Fruit fly (Drosophila melanogaster) whole organism, embryonic: ENCODE data around the gene Or22c.

Experiments used
- Aef1 ChIP-seq: fragments of 200-800 bp; sonication (Bioruptor generic); IDR thresholded peaks from 3 replicates; pipeline ENCODE4 v1.3.6; 2022; ENCODE audit warnings: missing biosample characterization, missing genetic modification characterization
- Antp ChIP-seq: fragments of 200-800 bp; sonication (Bioruptor generic); optimal IDR thresholded peaks from 3 replicates; lab custom pipeline; 2016; ENCODE audit warnings: missing biosample characterization, missing genetic modification characterization
- B-H1 ChIP-seq: fragments of 200-800 bp; sonication (Bioruptor generic); IDR thresholded peaks from 3 replicates; pipeline ENCODE4 v1.3.6; 2022; ENCODE audit warnings: missing biosample characterization, missing genetic modification characterization
- Bdp1 ChIP-seq: fragments of 200-800 bp; sonication (Bioruptor generic); optimal IDR thresholded peaks from 3 replicates; lab custom pipeline; 2016; ENCODE audit warnings: missing biosample characterization, missing genetic modification characterization
- Blimp-1 ChIP-seq: fragments of 200-800 bp; sonication (Bioruptor generic); optimal IDR thresholded peaks from 3 replicates; lab custom pipeline; 2018; ENCODE audit warnings: missing biosample characterization, missing genetic modification characterization, mild to moderate bottlenecking, moderate library complexity, missing genetic modification reagents
- C15 ChIP-seq: fragments of 200-800 bp; sonication (Bioruptor generic); IDR thresholded peaks from 3 replicates; pipeline ENCODE4 v1.3.6; 2022; ENCODE audit warnings: missing biosample characterization, missing genetic modification characterization
- CG10979 ChIP-seq: fragments of 200-800 bp; sonication (Bioruptor generic); optimal IDR thresholded peaks from 2 replicates; lab custom pipeline; 2018; ENCODE audit warnings: missing biosample characterization, mild to moderate bottlenecking, missing genetic modification characterization, moderate library complexity
- CG11093 ChIP-seq: fragments of 200-800 bp; sonication (Bioruptor generic); IDR thresholded peaks from 3 replicates; pipeline ENCODE4 v1.3.6; 2022; ENCODE audit warnings: missing biosample characterization, missing genetic modification characterization
- CG11696 ChIP-seq: fragments of 200-800 bp; sonication (Bioruptor generic); IDR thresholded peaks from 2 replicates; pipeline ENCODE4 v1.3.6; 2022; ENCODE audit warnings: missing biosample characterization, missing genetic modification characterization
- CG13296 ChIP-seq: fragments of 200-800 bp; sonication (Bioruptor generic); optimal IDR thresholded peaks from 3 replicates; lab custom pipeline; 2018; ENCODE audit warnings: missing biosample characterization, mild to moderate bottlenecking, missing genetic modification characterization
- CG14965 ChIP-seq: fragments of 200-800 bp; sonication (Bioruptor generic); optimal IDR thresholded peaks from 2 replicates; lab custom pipeline; 2016; ENCODE audit warnings: missing biosample characterization, missing genetic modification characterization, borderline replicate concordance
- CG15479 ChIP-seq: fragments of 200-800 bp; sonication (Bioruptor generic); optimal IDR thresholded peaks from 3 replicates; lab custom pipeline; 2019; ENCODE audit warnings: missing biosample characterization, mild to moderate bottlenecking, missing genetic modification characterization, moderate library complexity
- CG1603 ChIP-seq: fragments of 200-800 bp; sonication (Bioruptor generic); optimal IDR thresholded peaks from 2 replicates; lab custom pipeline; 2019; ENCODE audit warnings: missing biosample characterization, mild to moderate bottlenecking, missing genetic modification characterization, moderate library complexity
- CG1792 ChIP-seq: fragments of 200-800 bp; sonication (Bioruptor generic); optimal IDR thresholded peaks from 2 replicates; lab custom pipeline; 2016; ENCODE audit warnings: missing biosample characterization, missing genetic modification characterization
- CG2199 ChIP-seq: fragments of 200-800 bp; sonication (Bioruptor generic); IDR thresholded peaks from 3 replicates; pipeline ENCODE4 v1.3.6; 2022; ENCODE audit warnings: missing biosample characterization, missing genetic modification characterization
- CG4404 ChIP-seq: fragments of 200-800 bp; sonication (Bioruptor generic); IDR thresholded peaks from 2 replicates; pipeline ENCODE4 v1.3.6; 2022; ENCODE audit warnings: missing biosample characterization, missing genetic modification characterization
- CG5953 ChIP-seq: fragments of 200-800 bp; sonication (Bioruptor generic); IDR thresholded peaks from 2 replicates; pipeline ENCODE4 v1.3.6; 2022; ENCODE audit warnings: missing biosample characterization, missing genetic modification characterization
- CG6254 ChIP-seq: fragments of 200-800 bp; sonication (Bioruptor generic); optimal IDR thresholded peaks from 3 replicates; lab custom pipeline; 2017; ENCODE audit warnings: mild to moderate bottlenecking, missing biosample characterization, missing genetic modification reagents, missing genetic modification characterization
- CG8290 ChIP-seq, 3 experiments: fragments of 200-800 bp; sonication (Bioruptor generic); optimal IDR thresholded peaks; 2 replicates each; lab custom pipeline; 2016 to 2019; ENCODE audit warnings: missing biosample characterization in 3 of 3, missing genetic modification characterization in 3 of 3, mild to moderate bottlenecking in 2 of 3, moderate library complexity in 1 of 3
- CG8944 ChIP-seq: fragments of 200-800 bp; sonication (Bioruptor generic); optimal IDR thresholded peaks from 3 replicates; lab custom pipeline; 2016; ENCODE audit warnings: missing biosample characterization, missing genetic modification characterization
- CG9817 ChIP-seq: fragments of 200-800 bp; sonication (Bioruptor generic); optimal IDR thresholded peaks from 2 replicates; lab custom pipeline; 2018; ENCODE audit warnings: missing biosample characterization, mild to moderate bottlenecking, missing genetic modification characterization, moderate library complexity
- CoRest ChIP-seq: fragments of 200-800 bp; sonication (Bioruptor generic); optimal IDR thresholded peaks from 3 replicates; lab custom pipeline; 2018; ENCODE audit warnings: missing biosample characterization, mild to moderate bottlenecking, missing genetic modification characterization, moderate library complexity
- Dfd ChIP-seq, 2 experiments: fragments of >200 bp; optimal IDR thresholded peaks; 2 replicates each; lab custom pipeline; 2017; ENCODE audit warnings: missing biosample characterization in 2 of 2, missing genetic modification characterization in 2 of 2
- Doc2 ChIP-seq: fragments of 200-800 bp; sonication (Bioruptor generic); IDR thresholded peaks from 2 replicates; pipeline ENCODE4 v1.3.6; 2022; ENCODE audit warnings: missing biosample characterization, missing genetic modification characterization
- E2f2 ChIP-seq: fragments of 200-800 bp; sonication (Bioruptor generic); IDR thresholded peaks from 2 replicates; pipeline ENCODE4 v1.3.6; 2022; ENCODE audit warnings: missing biosample characterization, missing genetic modification characterization
- HHEX ChIP-seq: fragments of 200-800 bp; sonication (Bioruptor generic); optimal IDR thresholded peaks from 3 replicates; lab custom pipeline; 2017; ENCODE audit warnings: missing biosample characterization, mild to moderate bottlenecking, missing genetic modification characterization, missing genetic modification reagents
- HLH54F ChIP-seq: fragments of 200-800 bp; sonication (Bioruptor generic); optimal IDR thresholded peaks from 3 replicates; lab custom pipeline; 2016; ENCODE audit warnings: missing biosample characterization, missing genetic modification characterization
- MBD-R2 ChIP-seq: fragments of 200-800 bp; sonication (Bioruptor generic); IDR thresholded peaks from 2 replicates; pipeline ENCODE4 v1.3.6; 2022; ENCODE audit warnings: missing biosample characterization, missing genetic modification characterization
- MTF-1 ChIP-seq: fragments of 200-800 bp; sonication (Bioruptor generic); optimal IDR thresholded peaks from 2 replicates; lab custom pipeline; 2018; ENCODE audit warnings: missing biosample characterization, mild to moderate bottlenecking, missing genetic modification characterization, borderline replicate concordance
- Mes4 ChIP-seq: fragments of 200-800 bp; sonication (Bioruptor generic); optimal IDR thresholded peaks from 2 replicates; lab custom pipeline; 2016; ENCODE audit warnings: missing biosample characterization, missing genetic modification characterization
- Oaz ChIP-seq: fragments of 200-800 bp; sonication (Bioruptor generic); IDR thresholded peaks from 2 replicates; pipeline ENCODE4 v1.3.6; 2022; ENCODE audit warnings: missing biosample characterization, missing genetic modification characterization
- Scr ChIP-seq: fragments of 200-800 bp; sonication (Bioruptor generic); IDR thresholded peaks from 2 replicates; pipeline ENCODE4 v1.3.6; 2022; ENCODE audit warnings: missing biosample characterization, missing genetic modification characterization; ENCODE audit not compliant: partially characterized antibody
- amos ChIP-seq: fragments of 200-800 bp; sonication (Bioruptor generic); IDR thresholded peaks from 2 replicates; pipeline ENCODE4 v1.3.6; 2022; ENCODE audit warnings: missing biosample characterization, missing genetic modification characterization; ENCODE audit not compliant: partially characterized antibody
- ap ChIP-seq: fragments of 200-800 bp; sonication (Bioruptor generic); IDR thresholded peaks from 2 replicates; pipeline ENCODE4 v1.3.6; 2022; ENCODE audit warnings: missing biosample characterization, missing genetic modification characterization
- az2 ChIP-seq: fragments of 200-800 bp; sonication (Bioruptor generic); optimal IDR thresholded peaks from 3 replicates; lab custom pipeline; 2016; ENCODE audit warnings: missing biosample characterization, missing genetic modification characterization
- bigmax ChIP-seq: fragments of 200-800 bp; sonication (Bioruptor generic); optimal IDR thresholded peaks from 2 replicates; lab custom pipeline; 2018; ENCODE audit warnings: missing biosample characterization, mild to moderate bottlenecking, missing genetic modification characterization
- crp ChIP-seq, 2 experiments: fragments of 200-800 bp; sonication (Bioruptor generic); optimal IDR thresholded peaks; 2 replicates in 1 of 2; 3 replicates in 1 of 2; lab custom pipeline; 2017; ENCODE audit warnings: missing biosample characterization in 2 of 2, missing genetic modification characterization in 2 of 2, mild to moderate bottlenecking in 1 of 2, moderate library complexity in 1 of 2
- dm ChIP-seq: fragments of 200-800 bp; sonication (Bioruptor generic); optimal IDR thresholded peaks from 3 replicates; lab custom pipeline; 2016; ENCODE audit warnings: missing biosample characterization, missing genetic modification characterization
- ems ChIP-seq: fragments of 200-800 bp; sonication (Bioruptor generic); optimal IDR thresholded peaks from 3 replicates; lab custom pipeline; 2016; ENCODE audit warnings: missing biosample characterization, missing genetic modification characterization
- fd3F ChIP-seq: fragments of 200-800 bp; sonication (Bioruptor generic); optimal IDR thresholded peaks from 2 replicates; lab custom pipeline; 2018; ENCODE audit warnings: missing biosample characterization, mild to moderate bottlenecking, missing genetic modification characterization, moderate library complexity
- insv ChIP-seq, 2 experiments: fragments of 200-800 bp; sonication (Bioruptor generic); optimal IDR thresholded peaks; 3 replicates each; lab custom pipeline; 2016 to 2018; ENCODE audit warnings: missing biosample characterization in 2 of 2, missing genetic modification characterization in 2 of 2
- inv ChIP-seq: fragments of 200-800 bp; sonication (Bioruptor generic); IDR thresholded peaks from 2 replicates; pipeline ENCODE4 v1.3.6; 2022; ENCODE audit warnings: missing biosample characterization, missing genetic modification characterization; ENCODE audit not compliant: partially characterized antibody
- mirr ChIP-seq: fragments of 200-800 bp; sonication (Bioruptor generic); optimal IDR thresholded peaks from 3 replicates; lab custom pipeline; 2018; ENCODE audit warnings: missing biosample characterization, mild to moderate bottlenecking, missing genetic modification characterization
- odd ChIP-seq: fragments of 200-800 bp; sonication (Bioruptor generic); optimal IDR thresholded peaks from 2 replicates; lab custom pipeline; 2017; ENCODE audit warnings: missing biosample characterization, mild to moderate bottlenecking, missing genetic modification characterization
- pnt ChIP-seq: fragments of 200-800 bp; sonication (Bioruptor generic); optimal IDR thresholded peaks from 3 replicates; lab custom pipeline; 2016; ENCODE audit warnings: missing biosample characterization, missing genetic modification characterization
- schlank ChIP-seq: fragments of 200-800 bp; sonication (Bioruptor generic); optimal IDR thresholded peaks from 2 replicates; lab custom pipeline; 2018; ENCODE audit warnings: missing biosample characterization, mild to moderate bottlenecking, missing genetic modification characterization
- sens ChIP-seq: fragments of 200-800 bp; sonication (Bioruptor generic); peaks from one replicate; lab custom pipeline; 2016; ENCODE audit warnings: missing biosample characterization, missing genetic modification characterization
- unc-4 ChIP-seq: fragments of 200-800 bp; sonication (Bioruptor generic); IDR thresholded peaks from 2 replicates; pipeline ENCODE4 v1.3.6; 2022; ENCODE audit warnings: missing biosample characterization, missing genetic modification characterization; ENCODE audit not compliant: partially characterized antibody
- vfl ChIP-seq: fragments of 200-800 bp; sonication (Bioruptor generic); optimal IDR thresholded peaks from 2 replicates; lab custom pipeline; 2016; ENCODE audit warnings: missing biosample characterization, missing genetic modification characterization
- vnd ChIP-seq: fragments of 200-800 bp; sonication (Bioruptor generic); IDR thresholded peaks from 3 replicates; pipeline ENCODE4 v1.3.6; 2022; ENCODE audit warnings: missing biosample characterization, missing genetic modification characterization; ENCODE audit not compliant: partially characterized antibody
- yki ChIP-seq: fragments of >200 bp; optimal IDR thresholded peaks from 3 replicates; lab custom pipeline; 2018
- zen ChIP-seq: fragments of 200-800 bp; sonication (Bioruptor generic); optimal IDR thresholded peaks from 3 replicates; lab custom pipeline; 2018; ENCODE audit warnings: missing biosample characterization, mild to moderate bottlenecking, missing genetic modification characterization, moderate library complexity

The Or22c gene

dm6 chr2L:2032076-2032475 lies 22.3 kb upstream of the Or22c start (continued):
- TF ChIP-seq CG15479 (GFP tag; lab: Kevin White, UChicago) (no peak), Bdp1 (no peak), Oaz (GFP tag; lab: Robert Waterston, UW) (no peak), mirr (no peak), amos (no peak; the same call in 1 of the 2 replicates), zen (tag; lab: Kevin White, UChicago) (peak; percentile 16), CG8944 (GFP tag; lab: Kevin White, UChicago) (no peak), Doc2 (GFP tag; lab: Robert Waterston, UW) (no peak), yki (lab: Kevin White, UChicago) (no peak), bigmax (no peak), CG8290 (GFP tag; optimal IDR thresholded peaks at IDR 0.05; lab: Kevin White, UChicago) (no peak), CG8290 (tag; optimal IDR thresholded peaks at IDR 0.05; lab: Kevin White, UChicago) (no peak), ap (GFP tag; lab: Robert Waterston, UW) (no peak), CG1603 (tag; lab: Kevin White, UChicago) (no peak), inv (GFP tag; lab: Robert Waterston, UW) (no peak), pnt (GFP tag; lab: Kevin White, UChicago) (no peak), E2f2 (no peak), CG5953 (no peak), vfl (GFP tag; lab: Kevin White, UChicago) (no peak), Dfd (GFP tag; optimal IDR thresholded peaks at IDR 0.05; lab: Kevin White, UChicago) (no peak), fd3F (GFP tag; lab: Kevin White, UChicago) (no peak), CoRest (peak; percentile 38), schlank (no peak), odd (GFP tag; lab: Kevin White, UChicago) (no peak), CG11093 (GFP tag; lab: Robert Waterston, UW) (no peak), CG9817 (peak; percentile 22), Scr (GFP tag; lab: Robert Waterston, UW) (no peak), az2 (GFP tag; lab: Kevin White, UChicago) (no peak), vnd (GFP tag; lab: Robert Waterston, UW) (no peak), C15 (GFP tag; lab: Robert Waterston, UW) (no peak), HLH54F (no peak), Aef1 (GFP tag; lab: Robert Waterston, UW) (no peak), MTF-1 (no peak), CG2199 (GFP tag; lab: Robert Waterston, UW) (no peak), CG10979 (tag; lab: Kevin White, UChicago) (peak; percentile 60), Blimp-1 (GFP tag; lab: Kevin White, UChicago) (peak; percentile 63), MBD-R2 (GFP tag; lab: Robert Waterston, UW) (no peak), CG1792 (GFP tag; lab: Kevin White, UChicago) (no peak), sens (peak; percentile 65), ems (GFP tag; lab: Kevin White, UChicago) (no peak), Mes4 (GFP tag; lab: Kevin White, UChicago) (no peak), crp (GFP tag; optimal IDR thresholded peaks at IDR 0.05; lab: Kevin White, UChicago) (no peak), HHEX (GFP tag; lab: Kevin White, UChicago) (no peak), dm (GFP tag; lab: Kevin White, UChicago) (no peak), unc-4 (GFP tag; lab: Robert Waterston, UW) (no peak), CG14965 (GFP tag; lab: Kevin White, UChicago) (no peak), CG6254 (GFP tag; lab: Kevin White, UChicago) (no peak), insv (GFP tag; optimal IDR thresholded peaks at IDR 0.05; lab: Kevin White, UChicago) (no peak), CG13296 (GFP tag; lab: Kevin White, UChicago) (no peak), CG11696 (GFP tag; lab: Robert Waterston, UW) (no peak), CG4404 (GFP tag; lab: Robert Waterston, UW) (no peak), B-H1 (no peak), Antp (GFP tag; lab: Kevin White, UChicago) (no peak)
